Fruit fly (Drosophila melanogaster): ENCODE results near the gene Nsun5.

- no peak for TF ChIP-seq h (optimal IDR thresholded peaks at IDR 0.05)
- no peak for TF ChIP-seq Myc (optimal IDR thresholded peaks at IDR 0.05)
- TF ChIP-seq Sin3A (optimal IDR thresholded peaks at IDR 0.05): no peak
Observed at dm6 chr3R:19211778-19212177, 49.7 kb upstream of the Nsun5 start, which contains the start of gene cry.
